Fruit fly (Drosophila melanogaster) whole organism, embryonic: ENCODE data around the gene Klp61F.

Experiments
- Ada2b ChIP-seq: fragments of 200-800 bp; sonication (Bioruptor generic); IDR thresholded peaks from 2 replicates; pipeline ENCODE4 v1.3.6; 2022; ENCODE audit warnings: missing biosample characterization, missing genetic modification characterization
- Atf6 ChIP-seq: fragments of 200-800 bp; sonication (Bioruptor generic); IDR thresholded peaks from 2 replicates; pipeline ENCODE4 v1.3.6; 2022; ENCODE audit warnings: missing biosample characterization, missing genetic modification characterization
- CG10267 ChIP-seq: fragments of 200-800 bp; sonication (Bioruptor generic); optimal IDR thresholded peaks from 2 replicates; lab custom pipeline; 2018; ENCODE audit warnings: missing biosample characterization, mild to moderate bottlenecking, missing genetic modification characterization, moderate library complexity
- CG11695 ChIP-seq: fragments of 200-800 bp; sonication (Bioruptor generic); IDR thresholded peaks from 3 replicates; pipeline ENCODE4 v1.3.6; 2022; ENCODE audit warnings: missing biosample characterization, missing genetic modification characterization
- CG13296 ChIP-seq: fragments of 200-800 bp; sonication (Bioruptor generic); optimal IDR thresholded peaks from 3 replicates; lab custom pipeline; 2018; ENCODE audit warnings: missing biosample characterization, mild to moderate bottlenecking, missing genetic modification characterization
- CG13424 ChIP-seq: fragments of 200-800 bp; sonication (Bioruptor generic); optimal IDR thresholded peaks from 2 replicates; lab custom pipeline; 2019; ENCODE audit warnings: missing biosample characterization, mild to moderate bottlenecking, missing genetic modification characterization, moderate library complexity
- CG14441 ChIP-seq: fragments of 200-800 bp; sonication (Bioruptor generic); IDR thresholded peaks from 2 replicates; pipeline ENCODE4 v1.3.6; 2022; ENCODE audit warnings: missing biosample characterization, missing genetic modification characterization
- CG2678 ChIP-seq: fragments of 200-800 bp; sonication (Bioruptor generic); optimal IDR thresholded peaks from 3 replicates; lab custom pipeline; 2019; ENCODE audit warnings: missing biosample characterization, mild to moderate bottlenecking, missing genetic modification characterization, moderate library complexity
- CG31441 ChIP-seq: fragments of 200-800 bp; sonication (Bioruptor generic); IDR thresholded peaks from 2 replicates; pipeline ENCODE4 v1.3.6; 2022; ENCODE audit warnings: missing biosample characterization, missing genetic modification characterization
- CG32767 ChIP-seq: fragments of 200-800 bp; sonication (Bioruptor generic); IDR thresholded peaks from 2 replicates; pipeline ENCODE4 v1.3.6; 2022; ENCODE audit warnings: missing biosample characterization, missing genetic modification characterization
- CG3847 ChIP-seq: fragments of 200-800 bp; sonication (Bioruptor generic); IDR thresholded peaks from 2 replicates; pipeline ENCODE4 v1.3.6; 2022; ENCODE audit warnings: missing biosample characterization, missing genetic modification characterization
- CG4820 ChIP-seq: fragments of 200-800 bp; sonication (Bioruptor generic); optimal IDR thresholded peaks from 3 replicates; lab custom pipeline; 2016; ENCODE audit warnings: missing biosample characterization, missing genetic modification characterization
- CG4854 ChIP-seq: fragments of 200-800 bp; sonication (Bioruptor generic); optimal IDR thresholded peaks from 2 replicates; lab custom pipeline; 2016; ENCODE audit warnings: missing biosample characterization, missing genetic modification characterization, inconsistent platforms
- CG5245 ChIP-seq: fragments of 200-800 bp; sonication (Bioruptor generic); optimal IDR thresholded peaks from 3 replicates; lab custom pipeline; 2016; ENCODE audit warnings: missing biosample characterization, missing genetic modification characterization
- CG6254 ChIP-seq: fragments of 200-800 bp; sonication (Bioruptor generic); optimal IDR thresholded peaks from 3 replicates; lab custom pipeline; 2017; ENCODE audit warnings: mild to moderate bottlenecking, missing biosample characterization, missing genetic modification reagents, missing genetic modification characterization
- CG6654 ChIP-seq: fragments of 200-800 bp; sonication (Bioruptor generic); optimal IDR thresholded peaks from 2 replicates; lab custom pipeline; 2017; ENCODE audit warnings: missing biosample characterization, mild to moderate bottlenecking, missing genetic modification characterization
- CG6689 ChIP-seq: fragments of 200-800 bp; sonication (Bioruptor generic); IDR thresholded peaks from 2 replicates; pipeline ENCODE4 v1.3.6; 2022; ENCODE audit warnings: missing biosample characterization, missing genetic modification characterization
- Camta ChIP-seq: fragments of 200-800 bp; sonication (Bioruptor generic); optimal IDR thresholded peaks from 2 replicates; lab custom pipeline; 2016; ENCODE audit warnings: missing biosample characterization, missing genetic modification characterization
- Dad ChIP-seq: fragments of 200-800 bp; sonication (Bioruptor generic); optimal IDR thresholded peaks from 3 replicates; lab custom pipeline; 2016; ENCODE audit warnings: missing biosample characterization, missing genetic modification characterization
- Dbx ChIP-seq: fragments of 200-800 bp; sonication (Bioruptor generic); IDR thresholded peaks from 3 replicates; pipeline ENCODE4 v1.3.6; 2022; ENCODE audit warnings: missing biosample characterization, missing genetic modification characterization
- Ets65A ChIP-seq: fragments of 200-800 bp; sonication (Bioruptor generic); peaks from one replicate; lab custom pipeline; 2016; ENCODE audit warnings: missing biosample characterization, missing genetic modification characterization
- Gsc ChIP-seq: fragments of 200-800 bp; sonication (Bioruptor generic); IDR thresholded peaks from 2 replicates; pipeline ENCODE4 v1.3.6; 2022; ENCODE audit warnings: missing biosample characterization, missing genetic modification characterization
- HHEX ChIP-seq: fragments of 200-800 bp; sonication (Bioruptor generic); optimal IDR thresholded peaks from 3 replicates; lab custom pipeline; 2017; ENCODE audit warnings: missing biosample characterization, mild to moderate bottlenecking, missing genetic modification characterization, missing genetic modification reagents
- Hmr ChIP-seq: fragments of 200-800 bp; sonication (Bioruptor generic); optimal IDR thresholded peaks from 3 replicates; lab custom pipeline; 2017; ENCODE audit warnings: mild to moderate bottlenecking, missing biosample characterization, missing genetic modification reagents, missing genetic modification characterization
- Hr3 ChIP-seq: fragments of 200-800 bp; sonication (Bioruptor generic); optimal IDR thresholded peaks from 3 replicates; lab custom pipeline; 2016; ENCODE audit warnings: missing biosample characterization, missing genetic modification characterization
- NC2β ChIP-seq: fragments of 200-800 bp; sonication (Bioruptor generic); optimal IDR thresholded peaks from 2 replicates; lab custom pipeline; 2016; ENCODE audit warnings: missing biosample characterization, missing genetic modification characterization
- Oli ChIP-seq: fragments of 200-800 bp; sonication (Bioruptor generic); optimal IDR thresholded peaks from 2 replicates; lab custom pipeline; 2018; ENCODE audit warnings: missing biosample characterization, mild to moderate bottlenecking, missing genetic modification characterization, moderate library complexity
- Spps ChIP-seq: fragments of 200-800 bp; sonication (Bioruptor generic); optimal IDR thresholded peaks from 2 replicates; lab custom pipeline; 2018; ENCODE audit warnings: missing biosample characterization, mild to moderate bottlenecking, missing genetic modification characterization
- Sry-δ ChIP-seq: fragments of 200-800 bp; sonication (Bioruptor generic); optimal IDR thresholded peaks from 2 replicates; lab custom pipeline; 2016; ENCODE audit warnings: missing biosample characterization, missing genetic modification characterization
- Ssrp ChIP-seq: fragments of 200-800 bp; sonication (Bioruptor generic); optimal IDR thresholded peaks from 2 replicates; lab custom pipeline; 2018; ENCODE audit warnings: missing biosample characterization, mild to moderate bottlenecking, missing genetic modification characterization, moderate library complexity
- YL-1 ChIP-seq: fragments of 200-800 bp; sonication (Bioruptor generic); optimal IDR thresholded peaks from 3 replicates; lab custom pipeline; 2017; ENCODE audit warnings: missing biosample characterization, mild to moderate bottlenecking, missing genetic modification characterization
- ap ChIP-seq: fragments of 200-800 bp; sonication (Bioruptor generic); IDR thresholded peaks from 2 replicates; pipeline ENCODE4 v1.3.6; 2022; ENCODE audit warnings: missing biosample characterization, missing genetic modification characterization
- ara ChIP-seq: fragments of 200-800 bp; sonication (Bioruptor generic); IDR thresholded peaks from 2 replicates; pipeline ENCODE4 v1.3.6; 2022; ENCODE audit warnings: missing biosample characterization, missing genetic modification characterization
- bigmax ChIP-seq: fragments of 200-800 bp; sonication (Bioruptor generic); optimal IDR thresholded peaks from 2 replicates; lab custom pipeline; 2018; ENCODE audit warnings: missing biosample characterization, mild to moderate bottlenecking, missing genetic modification characterization
- bsh ChIP-seq, 2 experiments: fragments of 200-800 bp; sonication (Bioruptor generic); optimal IDR thresholded peaks; 2 replicates each; lab custom pipeline; 2017 to 2018; ENCODE audit warnings: mild to moderate bottlenecking in 2 of 2, missing biosample characterization in 2 of 2, missing genetic modification characterization in 2 of 2, moderate library complexity in 1 of 2
- ci ChIP-seq: fragments of 200-800 bp; sonication (Bioruptor generic); IDR thresholded peaks from 3 replicates; pipeline ENCODE4 v1.3.6; 2022; ENCODE audit warnings: missing biosample characterization, missing genetic modification characterization
- crc ChIP-seq: fragments of 200-800 bp; sonication (Bioruptor generic); optimal IDR thresholded peaks from 2 replicates; lab custom pipeline; 2016; ENCODE audit warnings: missing biosample characterization, missing genetic modification characterization
- croc ChIP-seq: fragments of 200-800 bp; sonication (Bioruptor generic); conservative IDR thresholded peaks from 3 replicates; pipeline ENCODE4 v1.3.6; 2022; ENCODE audit warnings: missing biosample characterization, missing genetic modification characterization
- crol ChIP-seq: fragments of 200-800 bp; sonication (Bioruptor generic); IDR thresholded peaks from 2 replicates; pipeline ENCODE4 v1.3.6; 2022; ENCODE audit warnings: missing biosample characterization, missing genetic modification characterization
- dmrt99B ChIP-seq: fragments of 200-800 bp; sonication (Bioruptor generic); optimal IDR thresholded peaks from 2 replicates; lab custom pipeline; 2018; ENCODE audit warnings: missing biosample characterization, mild to moderate bottlenecking, missing genetic modification characterization, moderate library complexity
- esg ChIP-seq: fragments of 200-800 bp; sonication (Bioruptor generic); conservative IDR thresholded peaks from 2 replicates; pipeline ENCODE4 v1.3.6; 2022; ENCODE audit warnings: missing biosample characterization, missing genetic modification characterization
- gcm ChIP-seq: fragments of 200-800 bp; sonication (Bioruptor generic); optimal IDR thresholded peaks from 2 replicates; lab custom pipeline; 2019; ENCODE audit warnings: missing biosample characterization, mild to moderate bottlenecking, missing genetic modification characterization, moderate library complexity
- h ChIP-seq: fragments of >200 bp; optimal IDR thresholded peaks from 2 replicates; lab custom pipeline; 2017
- lab ChIP-seq: fragments of 200-800 bp; sonication (Bioruptor generic); optimal IDR thresholded peaks from 3 replicates; lab custom pipeline; 2017; ENCODE audit warnings: missing biosample characterization, missing genetic modification characterization, mild to moderate bottlenecking, moderate library complexity, missing genetic modification reagents
- mld ChIP-seq: fragments of 200-800 bp; sonication (Bioruptor generic); IDR thresholded peaks from 3 replicates; pipeline ENCODE4 v1.3.6; 2022; ENCODE audit warnings: missing biosample characterization, missing genetic modification characterization; ENCODE audit not compliant: partially characterized antibody
- ranshi ChIP-seq: fragments of 200-800 bp; sonication (Bioruptor generic); IDR thresholded peaks from 2 replicates; pipeline ENCODE4 v1.3.6; 2022; ENCODE audit warnings: missing biosample characterization, missing genetic modification characterization
- sisA ChIP-seq: fragments of 200-800 bp; sonication (Bioruptor generic); IDR thresholded peaks from 2 replicates; pipeline ENCODE4 v1.3.6; 2022; ENCODE audit warnings: missing biosample characterization, missing genetic modification characterization
- slbo ChIP-seq: fragments of 200-800 bp; sonication (Bioruptor generic); IDR thresholded peaks from 2 replicates; pipeline ENCODE4 v1.3.6; 2022; ENCODE audit warnings: missing biosample characterization, missing genetic modification characterization
- slou ChIP-seq: fragments of 200-800 bp; sonication (Bioruptor generic); optimal IDR thresholded peaks from 3 replicates; lab custom pipeline; 2016; ENCODE audit warnings: missing biosample characterization, missing genetic modification characterization
- ssp ChIP-seq: fragments of 200-800 bp; sonication (Bioruptor generic); IDR thresholded peaks from 2 replicates; pipeline ENCODE4 v1.3.6; 2022; ENCODE audit warnings: missing biosample characterization, missing genetic modification characterization
- zfh1 ChIP-seq: fragments of 200-800 bp; sonication (Bioruptor generic); IDR thresholded peaks from 3 replicates; pipeline ENCODE4 v1.3.6; 2022; ENCODE audit warnings: missing biosample characterization, missing genetic modification characterization

Gene Klp61F

dm6 chr3L:1216460-1216859 is 29.2 kb downstream of the Klp61F start (continued):
- TF ChIP-seq Oli (peak; percentile 49), crol (GFP tag; lab: Robert Waterston, UW) (no peak), CG32767 (GFP tag; lab: Robert Waterston, UW) (peak; percentile 37; the same call in 1 of the 2 replicates), Hr3 (GFP tag; lab: Kevin White, UChicago) (no peak), zfh1 (GFP tag; lab: Robert Waterston, UW) (no peak), CG13424 (peak; percentile 42), Camta (GFP tag; lab: Kevin White, UChicago) (peak; percentile 12), lab (GFP tag; lab: Kevin White, UChicago) (peak; percentile 58), h (lab: Kevin White, UChicago) (no peak), CG10267 (tag; lab: Kevin White, UChicago) (peak; percentile 14), Spps (tag; lab: Kevin White, UChicago) (peak; percentile 21), Dbx (GFP tag; lab: Robert Waterston, UW) (0 out of 3 replicates have a peak, but pooled peaks have one; percentile 19), CG2678 (tag; lab: Kevin White, UChicago) (peak; percentile 60), sisA (GFP tag; lab: Robert Waterston, UW) (peak; percentile 65), CG5245 (peak; percentile 55), CG3847 (GFP tag; lab: Robert Waterston, UW) (no peak), Sry-δ (peak; percentile 0), HHEX (GFP tag; lab: Kevin White, UChicago) (peak; percentile 29), CG6254 (GFP tag; lab: Kevin White, UChicago) (peak; percentile 50), Hmr (GFP tag; lab: Kevin White, UChicago) (no peak), bsh (GFP tag; optimal IDR thresholded peaks at IDR 0.05; lab: Kevin White, UChicago) (peak in 1 of 2 experiments; percentile 69), gcm (GFP tag; lab: Kevin White, UChicago) (peak; percentile 10), CG4854 (GFP tag; lab: Kevin White, UChicago) (no peak), CG14441 (0 out of 2 replicates have a peak, but pooled peaks have one; percentile 18), crc (GFP tag; lab: Kevin White, UChicago) (peak; percentile 8), CG6689 (GFP tag; lab: Robert Waterston, UW) (peak; percentile 59; the same call in 1 of the 2 replicates), CG4820 (peak; percentile 63), Dad (peak; percentile 3), Ssrp (tag; lab: Kevin White, UChicago) (peak; percentile 47), Ada2b (peak; percentile 67), CG31441 (GFP tag; lab: Robert Waterston, UW) (peak; percentile 48), ap (GFP tag; lab: Robert Waterston, UW) (0 out of 2 replicates have a peak, but pooled peaks have one; percentile 37), ssp (GFP tag; lab: Robert Waterston, UW) (0 out of 2 replicates have a peak, but pooled peaks have one; percentile 25), mld (no peak), esg (GFP tag; lab: Robert Waterston, UW) (peak; percentile 29), bigmax (GFP tag; lab: Kevin White, UChicago) (no peak), dmrt99B (tag; lab: Kevin White, UChicago) (peak; percentile 66), ara (GFP tag; lab: Robert Waterston, UW) (no peak), CG6654 (GFP tag; lab: Kevin White, UChicago) (peak; percentile 20), Gsc (GFP tag; lab: Robert Waterston, UW) (no peak), Ets65A (GFP tag; lab: Kevin White, UChicago) (peak; percentile 75), Atf6 (0 out of 2 replicates have a peak, but pooled peaks have one; percentile 24), slbo (GFP tag; lab: Robert Waterston, UW) (0 out of 2 replicates have a peak, but pooled peaks have one; percentile 7), YL-1 (GFP tag; lab: Kevin White, UChicago) (no peak), ci (GFP tag; lab: Robert Waterston, UW) (peak; percentile 70), NC2β (GFP tag; lab: Kevin White, UChicago) (no peak), slou (GFP tag; lab: Kevin White, UChicago) (no peak), CG13296 (GFP tag; lab: Kevin White, UChicago) (no peak), ranshi (GFP tag; lab: Robert Waterston, UW) (peak; percentile 55; the same call in 1 of the 2 replicates), croc (0 out of 3 replicates have a peak, but pooled peaks have one; percentile 20), CG11695 (GFP tag; lab: Robert Waterston, UW) (peak; percentile 45; the same call in 1 of the 3 replicates)
